Comparison of ENCODE assay signal across 4 worm cellular contexts in genomic region chrV:9970119-9970518, ce11.
A peak's percentile ranks its signal among the peaks of the same experiment; 100 is the strongest.
TF ChIP-seq lines count a peak whose summit lies in the region.

No protein-coding gene starts in this region.

TF ChIP-seq in whole organism, L2 larva, 48 proteins besides CTCF, POLR2A, EP300 and RAD21 (continues in another document):
- TF ChIP-seq mbf-1 (tag; optimal IDR thresholded peaks at IDR 0.05; lab: Kevin White, UChicago) (no peak), Y55F3AM.14 (GFP tag; optimal IDR thresholded peaks at IDR 0.05; lab: Kevin White, UChicago) (peak; percentile 53), lin-39 (tag; optimal IDR thresholded peaks at IDR 0.05; lab: Kevin White, UChicago) (no peak), mdl-1 (tag; optimal IDR thresholded peaks at IDR 0.05; lab: Kevin White, UChicago) (peak in 1 of 2 experiments; percentile 10), nhr-21 (tag; optimal IDR thresholded peaks at IDR 0.05; lab: Kevin White, UChicago) (peak; percentile 25), ama-1 (optimal IDR thresholded peaks at IDR 0.05; lab: Kevin White, UChicago) (no peak), nhr-10 (tag; optimal IDR thresholded peaks at IDR 0.05; lab: Kevin White, UChicago) (no peak), gmeb-1 (tag; optimal IDR thresholded peaks at IDR 0.05; lab: Kevin White, UChicago) (no peak), sma-9 (GFP tag; optimal IDR thresholded peaks at IDR 0.05; lab: Kevin White, UChicago) (peak; percentile 80), sma-9 (tag; optimal IDR thresholded peaks at IDR 0.05; lab: Kevin White, UChicago) (no peak), ZK546.5 (tag; optimal IDR thresholded peaks at IDR 0.05; lab: Kevin White, UChicago) (no peak), F13H6.1 (tag; optimal IDR thresholded peaks at IDR 0.05; lab: Kevin White, UChicago) (peak; percentile 77), nhr-25 (tag; optimal IDR thresholded peaks at IDR 0.05; lab: Kevin White, UChicago) (no peak), sem-4 (tag; optimal IDR thresholded peaks at IDR 0.05; lab: Kevin White, UChicago) (peak; percentile 6), skn-1 (tag; optimal IDR thresholded peaks at IDR 0.05; lab: Kevin White, UChicago) (no peak), elt-3 (tag; optimal IDR thresholded peaks at IDR 0.05; lab: Kevin White, UChicago) (no peak), ztf-11 (tag; optimal IDR thresholded peaks at IDR 0.05; lab: Kevin White, UChicago) (peak; percentile 24), nhr-11 (tag; optimal IDR thresholded peaks at IDR 0.05; lab: Kevin White, UChicago) (peak; percentile 38), nhr-77 (tag; optimal IDR thresholded peaks at IDR 0.05; lab: Kevin White, UChicago) (no peak), dmd-4 (tag; optimal IDR thresholded peaks at IDR 0.05; lab: Kevin White, UChicago) (no peak), unc-62 (GFP tag; optimal IDR thresholded peaks at IDR 0.05; lab: Kevin White, UChicago) (no peak), nhr-12 (tag; optimal IDR thresholded peaks at IDR 0.05; lab: Kevin White, UChicago) (no peak), alr-1 (tag; optimal IDR thresholded peaks at IDR 0.05; lab: Kevin White, UChicago) (no peak), unc-39 (tag; optimal IDR thresholded peaks at IDR 0.05; lab: Kevin White, UChicago) (no peak)

TF ChIP-seq in whole organism, L4 larva, 104 proteins besides CTCF, POLR2A, EP300 and RAD21 (continues in another document):
- no peak for TF ChIP-seq lin-39 (tag; optimal IDR thresholded peaks at IDR 0.05; lab: Kevin White, UChicago)
- peak in 1 of 2 experiments; percentile 58 for TF ChIP-seq lsy-2 (tag; optimal IDR thresholded peaks at IDR 0.05; lab: Kevin White, UChicago)
- TF ChIP-seq nhr-6 (tag; optimal IDR thresholded peaks at IDR 0.05; lab: Kevin White, UChicago), result peak; percentile 17
- peak; percentile 86 for TF ChIP-seq ctbp-1 (GFP tag; IDR thresholded peaks at IDR 0.05; lab: Robert Waterston, UW)
- TF ChIP-seq snpc-1.2 (GFP tag; IDR thresholded peaks at IDR 0.05; lab: Robert Waterston, UW), result peak; percentile 93
- peak; percentile 83 for TF ChIP-seq F49E8.2 (tag; optimal IDR thresholded peaks at IDR 0.05; lab: Kevin White, UChicago; ENCODE audit: borderline replicate concordance)
- TF ChIP-seq ceh-44 (GFP tag; IDR thresholded peaks at IDR 0.05; lab: Robert Waterston, UW), result peak; percentile 79
- peak; percentile 27 for TF ChIP-seq dpl-1 (GFP tag; optimal IDR thresholded peaks at IDR 0.05; lab: Kevin White, UChicago)
- no peak for TF ChIP-seq attf-4 (tag; optimal IDR thresholded peaks at IDR 0.05; lab: Kevin White, UChicago)
- peak; percentile 13 for TF ChIP-seq ceh-32 (tag; optimal IDR thresholded peaks at IDR 0.05; lab: Kevin White, UChicago; ENCODE audit: poor library complexity)
- no peak for TF ChIP-seq sdz-12 (GFP tag; optimal IDR thresholded peaks at IDR 0.05; lab: Kevin White, UChicago)
- peak; percentile 65; the same call in 1 of the 2 replicates for TF ChIP-seq saeg-2 (GFP tag; IDR thresholded peaks at IDR 0.05; lab: Robert Waterston, UW)
- no peak for TF ChIP-seq egl-27 (tag; optimal IDR thresholded peaks at IDR 0.05; lab: Kevin White, UChicago)
- TF ChIP-seq F26F4.8 (GFP tag; conservative IDR thresholded peaks at IDR 0.05; lab: Robert Waterston, UW), result peak; percentile 99
- peak; percentile 89 to 97 for TF ChIP-seq madf-5 (GFP tag; IDR thresholded peaks at IDR 0.05; lab: Robert Waterston, UW)
- no peak; the same call in 1 of the 2 replicates for TF ChIP-seq dmd-9 (GFP tag; IDR thresholded peaks at IDR 0.05; lab: Robert Waterston, UW)
- peak; percentile 83 for TF ChIP-seq lir-3 (tag; optimal IDR thresholded peaks at IDR 0.05; lab: Kevin White, UChicago)
- TF ChIP-seq madf-9 (GFP tag; conservative IDR thresholded peaks at IDR 0.05; lab: Robert Waterston, UW), result peak; percentile 83
- TF ChIP-seq fos-1 (tag; optimal IDR thresholded peaks at IDR 0.05; lab: Kevin White, UChicago), result no peak
- no peak for TF ChIP-seq ceh-28 (tag; optimal IDR thresholded peaks at IDR 0.05; lab: Kevin White, UChicago)
- TF ChIP-seq mxl-3 (GFP tag; optimal IDR thresholded peaks at IDR 0.05; lab: Kevin White, UChicago), result peak; percentile 71
- TF ChIP-seq daf-16 (GFP tag; optimal IDR thresholded peaks at IDR 0.05; lab: Kevin White, UChicago), result peak; percentile 79 to 96
- TF ChIP-seq daf-16 (tag; optimal IDR thresholded peaks at IDR 0.05; lab: Kevin White, UChicago), result no peak

TF ChIP-seq in whole organism, late embryonic, 69 proteins besides CTCF, POLR2A, EP300 and RAD21 (continues in another document):
- TF ChIP-seq ceh-9 (tag; optimal IDR thresholded peaks at IDR 0.05; lab: Kevin White, UChicago) (peak; percentile 90), npax-4 (tag; optimal IDR thresholded peaks at IDR 0.05; lab: Kevin White, UChicago) (peak; percentile 90), che-1 (tag; optimal IDR thresholded peaks at IDR 0.05; lab: Kevin White, UChicago) (peak; percentile 91), ttx-3 (tag; optimal IDR thresholded peaks at IDR 0.05; lab: Kevin White, UChicago) (peak; percentile 96), lim-6 (tag; optimal IDR thresholded peaks at IDR 0.05; lab: Kevin White, UChicago) (peak; percentile 77), hlh-30 (tag; optimal IDR thresholded peaks at IDR 0.05; lab: Kevin White, UChicago; ENCODE audit: insufficient read depth) (peak; percentile 42), pha-4 (tag; optimal IDR thresholded peaks at IDR 0.05; lab: Kevin White, UChicago) (no peak), ceh-19 (GFP tag; optimal IDR thresholded peaks at IDR 0.05; lab: Kevin White, UChicago) (peak; percentile 96), ahr-1 (tag; optimal IDR thresholded peaks at IDR 0.05; lab: Kevin White, UChicago) (peak; percentile 63), F13H6.1 (tag; optimal IDR thresholded peaks at IDR 0.05; lab: Kevin White, UChicago) (peak; percentile 94), ztf-16 (tag; optimal IDR thresholded peaks at IDR 0.05; lab: Kevin White, UChicago) (peak; percentile 95), C08G9.2 (tag; optimal IDR thresholded peaks at IDR 0.05; lab: Kevin White, UChicago) (peak; percentile 88), ceh-30 (tag; optimal IDR thresholded peaks at IDR 0.05; lab: Kevin White, UChicago) (peak; percentile 38), ceh-48 (tag; optimal IDR thresholded peaks at IDR 0.05; lab: Kevin White, UChicago) (peak; percentile 78), tbx-7 (tag; optimal IDR thresholded peaks at IDR 0.05; lab: Kevin White, UChicago) (peak; percentile 54), odd-2 (tag; optimal IDR thresholded peaks at IDR 0.05; lab: Kevin White, UChicago) (peak; percentile 43), pax-1 (tag; optimal IDR thresholded peaks at IDR 0.05; lab: Kevin White, UChicago) (no peak), pat-9 (tag; optimal IDR thresholded peaks at IDR 0.05; lab: Kevin White, UChicago) (peak; percentile 95), mec-3 (tag; optimal IDR thresholded peaks at IDR 0.05; lab: Kevin White, UChicago; ENCODE audit: borderline replicate concordance) (peak; percentile 69), nhr-11 (tag; optimal IDR thresholded peaks at IDR 0.05; lab: Kevin White, UChicago) (no peak), ceh-24 (tag; optimal IDR thresholded peaks at IDR 0.05; lab: Kevin White, UChicago) (peak; percentile 68), T23F11.4 (GFP tag; optimal IDR thresholded peaks at IDR 0.05; lab: Kevin White, UChicago) (peak; percentile 93), nfya-1 (tag; optimal IDR thresholded peaks at IDR 0.05; lab: Kevin White, UChicago) (peak; percentile 78), tbx-2 (tag; optimal IDR thresholded peaks at IDR 0.05; lab: Kevin White, UChicago) (peak; percentile 89), lin-11 (tag; optimal IDR thresholded peaks at IDR 0.05; lab: Kevin White, UChicago) (peak; percentile 88), hlh-8 (tag; optimal IDR thresholded peaks at IDR 0.05; lab: Kevin White, UChicago) (peak; percentile 79)

TF ChIP-seq in whole organism, mixed stage, embryonic, 35 proteins besides CTCF, POLR2A, EP300 and RAD21 (continues in another document):
- no peak for TF ChIP-seq mab-5 (tag; optimal IDR thresholded peaks at IDR 0.05; lab: Kevin White, UChicago)
- peak; percentile 97 for TF ChIP-seq drap-1 (GFP tag; optimal IDR thresholded peaks at IDR 0.05; lab: Kevin White, UChicago)
- TF ChIP-seq ces-1 (GFP tag; optimal IDR thresholded peaks at IDR 0.05; lab: Kevin White, UChicago), result no peak
- peak; percentile 97 for TF ChIP-seq sptf-1 (tag; optimal IDR thresholded peaks at IDR 0.05; lab: Kevin White, UChicago)
- peak; percentile 58 for TF ChIP-seq lin-13 (tag; optimal IDR thresholded peaks at IDR 0.05; lab: Kevin White, UChicago)
- no peak for TF ChIP-seq zip-8 (tag; optimal IDR thresholded peaks at IDR 0.05; lab: Kevin White, UChicago)
- peak; percentile 25 for TF ChIP-seq ztf-11 (tag; optimal IDR thresholded peaks at IDR 0.05; lab: Kevin White, UChicago)
- peak; percentile 15 for TF ChIP-seq hlh-1 (tag; optimal IDR thresholded peaks at IDR 0.05; lab: Kevin White, UChicago)
- TF ChIP-seq nhr-2 (tag; optimal IDR thresholded peaks at IDR 0.05; lab: Kevin White, UChicago), result no peak
- peak; percentile 88 for TF ChIP-seq ham-2 (GFP tag; optimal IDR thresholded peaks at IDR 0.05; lab: Kevin White, UChicago)
- TF ChIP-seq flh-1 (GFP tag; optimal IDR thresholded peaks at IDR 0.05; lab: Kevin White, UChicago), result peak; percentile 86
- peak; percentile 90 for TF ChIP-seq bed-3 (GFP tag; optimal IDR thresholded peaks at IDR 0.05; lab: Kevin White, UChicago)
- peak; percentile 96 for TF ChIP-seq mls-2 (tag; optimal IDR thresholded peaks at IDR 0.05; lab: Kevin White, UChicago)
- no peak for TF ChIP-seq nhr-76 (tag; optimal IDR thresholded peaks at IDR 0.05; lab: Kevin White, UChicago)
- TF ChIP-seq elt-1 (tag; optimal IDR thresholded peaks at IDR 0.05; lab: Kevin White, UChicago; ENCODE audit: borderline replicate concordance, insufficient read depth), result no peak
- no peak for TF ChIP-seq snpc-4 (tag; optimal IDR thresholded peaks at IDR 0.05; lab: Kevin White, UChicago)
- TF ChIP-seq nhr-12 (tag; optimal IDR thresholded peaks at IDR 0.05; lab: Kevin White, UChicago), result no peak
- peak; percentile 89 for TF ChIP-seq tbx-8 (GFP tag; optimal IDR thresholded peaks at IDR 0.05; lab: Kevin White, UChicago)
- TF ChIP-seq M03D4.4 (tag; optimal IDR thresholded peaks at IDR 0.05; lab: Kevin White, UChicago), result peak; percentile 95
- peak; percentile 30 for TF ChIP-seq nhr-28 (tag; optimal IDR thresholded peaks at IDR 0.05; lab: Kevin White, UChicago)
- TF ChIP-seq ceh-83 (GFP tag; optimal IDR thresholded peaks at IDR 0.05; lab: Kevin White, UChicago), result peak; percentile 94
- peak; percentile 89 for TF ChIP-seq sem-2 (GFP tag; optimal IDR thresholded peaks at IDR 0.05; lab: Kevin White, UChicago)
- no peak for TF ChIP-seq blmp-1 (tag; optimal IDR thresholded peaks at IDR 0.05; lab: Kevin White, UChicago)
- TF ChIP-seq lin-32 (GFP tag; optimal IDR thresholded peaks at IDR 0.05; lab: Kevin White, UChicago), result peak; percentile 92
- peak; percentile 44 for TF ChIP-seq unc-39 (tag; optimal IDR thresholded peaks at IDR 0.05; lab: Kevin White, UChicago)
- no peak for TF ChIP-seq nhr-237 (tag; optimal IDR thresholded peaks at IDR 0.05; lab: Kevin White, UChicago)
- no peak for TF ChIP-seq ceh-39 (tag; optimal IDR thresholded peaks at IDR 0.05; lab: Kevin White, UChicago)
- TF ChIP-seq mep-1 (tag; optimal IDR thresholded peaks at IDR 0.05; lab: Kevin White, UChicago), result peak; percentile 53
- peak; percentile 72 for TF ChIP-seq pha-4 (tag; optimal IDR thresholded peaks at IDR 0.05; lab: Kevin White, UChicago)
